Worm (Caenorhabditis elegans): ENCODE data around the gene H38K22.9.

Gene H38K22.9

DNA sequence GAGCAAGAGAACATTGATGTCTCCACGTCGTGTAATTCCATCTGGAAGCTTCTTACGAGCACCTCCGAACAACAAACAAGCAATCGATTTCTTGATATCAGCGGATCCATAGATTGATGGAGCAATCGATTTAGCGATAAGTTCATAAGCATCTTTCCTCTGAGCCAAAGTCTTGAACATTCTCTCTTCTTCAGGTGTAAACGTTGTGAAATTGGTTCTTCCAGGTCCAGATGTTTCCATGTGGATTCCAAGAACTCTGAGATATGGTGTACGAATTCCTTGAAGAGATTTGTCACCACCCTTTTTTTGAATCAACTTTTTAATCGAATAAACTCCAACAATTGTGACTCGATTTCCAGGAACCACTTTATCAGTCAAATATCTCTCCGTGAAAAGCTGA lies 34.0 kb upstream of the H38K22.9 start:
- no peak for TF ChIP-seq ces-1 (GFP tag; optimal IDR thresholded peaks at IDR 0.05)
- no peak for TF ChIP-seq nhr-76 (tag; optimal IDR thresholded peaks at IDR 0.05)
- no peak for TF ChIP-seq ceh-83 (GFP tag; optimal IDR thresholded peaks at IDR 0.05)
- TF ChIP-seq mls-2 (tag; optimal IDR thresholded peaks at IDR 0.05), result no peak
- TF ChIP-seq sem-2 (GFP tag; optimal IDR thresholded peaks at IDR 0.05), result no peak
- no peak for TF ChIP-seq tbx-8 (GFP tag; optimal IDR thresholded peaks at IDR 0.05)
- TF ChIP-seq cnd-1 (tag; optimal IDR thresholded peaks at IDR 0.05), result no peak
- TF ChIP-seq nhr-237 (tag; optimal IDR thresholded peaks at IDR 0.05), result no peak
- no peak for TF ChIP-seq sptf-1 (tag; optimal IDR thresholded peaks at IDR 0.05)
- no peak for TF ChIP-seq elt-1 (tag; optimal IDR thresholded peaks at IDR 0.05; ENCODE audit: borderline replicate concordance, insufficient read depth)
- no peak for TF ChIP-seq M03D4.4 (tag; optimal IDR thresholded peaks at IDR 0.05)
- no peak for TF ChIP-seq pha-4 (tag; optimal IDR thresholded peaks at IDR 0.05)
- no peak for TF ChIP-seq bed-3 (GFP tag; optimal IDR thresholded peaks at IDR 0.05)
- TF ChIP-seq ceh-39 (tag; optimal IDR thresholded peaks at IDR 0.05), result no peak
- no peak for TF ChIP-seq unc-62 (GFP tag; optimal IDR thresholded peaks at IDR 0.05)
- TF ChIP-seq ceh-43 (GFP tag; optimal IDR thresholded peaks at IDR 0.05), result no peak
- TF ChIP-seq nhr-12 (tag; optimal IDR thresholded peaks at IDR 0.05), result no peak
- no peak for TF ChIP-seq hlh-1 (tag; optimal IDR thresholded peaks at IDR 0.05)

DNA sequence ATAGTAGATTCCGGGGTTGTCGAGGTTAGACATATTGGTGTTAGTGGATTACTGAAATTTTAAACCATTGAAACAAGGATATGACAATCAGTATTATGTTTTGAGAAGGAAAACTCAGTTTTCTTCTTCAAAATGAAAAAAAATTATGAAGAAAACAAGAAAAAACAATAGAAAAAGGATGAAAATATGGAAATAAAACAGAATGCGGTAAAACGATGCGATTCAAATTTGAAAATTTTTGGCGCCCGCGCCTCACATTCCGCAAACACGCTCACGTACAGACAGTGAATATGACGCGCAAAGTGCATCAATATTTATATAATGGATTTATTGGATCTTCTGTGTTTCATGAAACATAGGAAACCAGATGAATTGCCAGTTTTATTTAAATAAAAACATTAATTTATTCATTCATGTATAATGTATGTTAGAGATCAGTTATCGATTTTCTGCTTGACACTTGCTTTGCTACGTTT lies 32.7 kb upstream of the H38K22.9 start, which contains the start of gene mcm-5:
Gene mcm-5, minus strand, starts transcription at position 51 of the 476 bp plus-strand sequence.
- TF ChIP-seq sptf-1 (tag; optimal IDR thresholded peaks at IDR 0.05), result no peak
- no peak for TF ChIP-seq elt-1 (tag; optimal IDR thresholded peaks at IDR 0.05; ENCODE audit: borderline replicate concordance, insufficient read depth)
- TF ChIP-seq unc-62 (GFP tag; optimal IDR thresholded peaks at IDR 0.05), result no peak
- peak; percentile 56 for TF ChIP-seq ces-1 (GFP tag; optimal IDR thresholded peaks at IDR 0.05)
- TF ChIP-seq sem-2 (GFP tag; optimal IDR thresholded peaks at IDR 0.05), result no peak
- peak; percentile 30 for TF ChIP-seq lsy-2 (tag; optimal IDR thresholded peaks at IDR 0.05)
- no peak for TF ChIP-seq tbx-8 (GFP tag; optimal IDR thresholded peaks at IDR 0.05)
- TF ChIP-seq unc-39 (tag; optimal IDR thresholded peaks at IDR 0.05), result no peak
- no peak for TF ChIP-seq nhr-76 (tag; optimal IDR thresholded peaks at IDR 0.05)
- no peak for TF ChIP-seq snpc-4 (tag; optimal IDR thresholded peaks at IDR 0.05)
- TF ChIP-seq ceh-39 (tag; optimal IDR thresholded peaks at IDR 0.05), result peak; percentile 22
- TF ChIP-seq zip-8 (tag; optimal IDR thresholded peaks at IDR 0.05), result no peak
- TF ChIP-seq nhr-28 (tag; optimal IDR thresholded peaks at IDR 0.05), result no peak
- peak; percentile 67 for TF ChIP-seq mep-1 (tag; optimal IDR thresholded peaks at IDR 0.05)
- no peak for TF ChIP-seq bed-3 (GFP tag; optimal IDR thresholded peaks at IDR 0.05)
- no peak for TF ChIP-seq elt-3 (tag; optimal IDR thresholded peaks at IDR 0.05)
- no peak for TF ChIP-seq nhr-237 (tag; optimal IDR thresholded peaks at IDR 0.05)

DNA sequence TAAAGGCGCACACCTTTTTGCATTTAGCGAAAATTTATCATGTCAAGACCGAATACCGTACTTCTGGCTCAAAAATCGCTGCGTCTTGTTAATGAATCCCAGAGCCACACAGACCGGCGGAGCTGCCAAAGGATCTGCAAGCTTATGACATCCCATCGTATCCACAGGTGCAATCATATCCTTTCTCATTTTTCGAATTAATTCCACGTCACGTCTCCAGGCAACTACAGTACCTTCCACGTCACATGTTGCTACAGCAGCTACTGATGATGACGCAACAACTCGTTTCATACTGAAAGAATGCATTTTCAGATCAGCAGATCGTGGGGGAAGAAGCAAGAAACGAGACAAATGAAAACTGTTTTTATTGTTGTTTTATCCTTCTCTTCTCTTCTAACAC lies 30.9 kb upstream of the H38K22.9 start, which contains the start of gene R10E4.6:
Gene R10E4.6, plus strand, starts transcription at position 301 of the 400 bp plus-strand sequence.
- no peak for TF ChIP-seq drap-1 (GFP tag; optimal IDR thresholded peaks at IDR 0.05)
- no peak for TF ChIP-seq lin-13 (tag; optimal IDR thresholded peaks at IDR 0.05)
- no peak for TF ChIP-seq cnd-1 (tag; optimal IDR thresholded peaks at IDR 0.05)
- TF ChIP-seq ham-2 (GFP tag; optimal IDR thresholded peaks at IDR 0.05), result no peak
- no peak for TF ChIP-seq lin-32 (GFP tag; optimal IDR thresholded peaks at IDR 0.05)
- TF ChIP-seq nhr-12 (tag; optimal IDR thresholded peaks at IDR 0.05), result no peak
- TF ChIP-seq zip-8 (tag; optimal IDR thresholded peaks at IDR 0.05), result peak; percentile 88
- TF ChIP-seq M03D4.4 (tag; optimal IDR thresholded peaks at IDR 0.05), result no peak
- no peak for TF ChIP-seq mab-5 (tag; optimal IDR thresholded peaks at IDR 0.05)

DNA sequence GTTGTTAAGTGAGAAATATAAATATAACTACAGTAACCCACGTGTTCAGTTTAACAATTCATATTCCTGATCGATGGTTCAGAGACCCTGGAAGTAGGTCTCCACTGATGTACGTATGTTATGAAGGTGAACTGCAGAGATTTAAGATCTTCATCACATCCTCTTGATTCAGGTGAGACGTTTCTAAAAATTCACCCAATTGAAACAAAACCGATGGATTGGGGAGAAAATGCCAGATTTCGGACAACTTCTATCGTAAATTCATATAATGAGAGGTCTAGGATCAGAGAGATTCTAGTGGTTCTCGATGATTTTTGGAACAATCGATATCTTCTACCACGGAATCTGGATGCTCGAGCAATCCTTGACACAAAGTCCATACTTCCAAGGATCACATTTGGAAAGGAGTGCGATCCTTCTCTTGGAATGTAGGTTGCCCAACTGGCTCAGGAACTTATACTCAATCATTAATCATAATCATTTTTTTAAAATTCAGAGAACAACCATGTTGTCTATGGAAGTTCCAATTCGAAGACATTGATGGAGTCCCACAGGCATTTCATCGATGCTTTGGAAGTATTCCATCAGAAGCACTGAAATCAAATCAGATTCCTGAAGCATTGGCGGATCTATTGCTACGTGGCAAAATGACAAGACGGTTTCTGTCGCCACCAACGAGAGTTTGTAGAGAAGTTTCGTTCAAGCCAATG lies 29.7 kb upstream of the H38K22.9 start, which contains the start of the genes nth-1 and R10E4.7:
Gene nth-1, minus strand, starts transcription at position 101 of the 710 bp plus-strand sequence.
Gene R10E4.7, plus strand, starts transcription at position 660 of the 710 bp plus-strand sequence.
- TF ChIP-seq ces-1 (GFP tag; optimal IDR thresholded peaks at IDR 0.05), result no peak
- TF ChIP-seq ztf-11 (tag; optimal IDR thresholded peaks at IDR 0.05), result no peak
- no peak for TF ChIP-seq snpc-4 (tag; optimal IDR thresholded peaks at IDR 0.05)
